Fruit fly (Drosophila melanogaster) whole organism, embryonic: ENCODE results near the gene NK7.1.

ENCODE experiments used
- B-H2 ChIP-seq: fragments of 200-800 bp; sonication (Bioruptor generic); optimal IDR thresholded peaks from 2 replicates; lab custom pipeline; 2018; ENCODE audit warnings: missing biosample characterization, mild to moderate bottlenecking, missing genetic modification characterization
- CG10366 ChIP-seq: fragments of 200-800 bp; sonication (Bioruptor generic); IDR thresholded peaks from 2 replicates; pipeline ENCODE4 v1.3.6; 2022; ENCODE audit warnings: missing biosample characterization, missing genetic modification characterization
- CG15269 ChIP-seq: fragments of 200-800 bp; sonication (Bioruptor generic); optimal IDR thresholded peaks from 2 replicates; lab custom pipeline; 2018; ENCODE audit warnings: missing biosample characterization, mild to moderate bottlenecking, missing genetic modification characterization, moderate library complexity
- CG17186 ChIP-seq: fragments of 200-800 bp; sonication (Bioruptor generic); optimal IDR thresholded peaks from 3 replicates; lab custom pipeline; 2017; ENCODE audit warnings: missing biosample characterization, missing genetic modification reagents, missing genetic modification characterization
- CG17359 ChIP-seq: fragments of 200-800 bp; sonication (Bioruptor generic); optimal IDR thresholded peaks from 3 replicates; lab custom pipeline; 2018; ENCODE audit warnings: missing biosample characterization, mild to moderate bottlenecking, missing genetic modification characterization, moderate library complexity
- CG17912 ChIP-seq: fragments of 200-800 bp; sonication (Bioruptor generic); optimal IDR thresholded peaks from 2 replicates; lab custom pipeline; 2018; ENCODE audit warnings: missing biosample characterization, mild to moderate bottlenecking, missing genetic modification characterization
- CG2116 ChIP-seq: fragments of 200-800 bp; sonication (Bioruptor generic); optimal IDR thresholded peaks from 3 replicates; lab custom pipeline; 2018; ENCODE audit warnings: missing biosample characterization, mild to moderate bottlenecking, missing genetic modification characterization
- CG2712 ChIP-seq: fragments of 200-800 bp; optimal IDR thresholded peaks from 3 replicates; lab custom pipeline; 2019; ENCODE audit warnings: missing biosample characterization, mild to moderate bottlenecking, missing genetic modification characterization, moderate library complexity
- CG30020 ChIP-seq: fragments of 200-800 bp; optimal IDR thresholded peaks from 2 replicates; lab custom pipeline; 2019; ENCODE audit warnings: missing biosample characterization, mild to moderate bottlenecking, missing genetic modification characterization, moderate library complexity
- CG30431 ChIP-seq: fragments of 200-800 bp; sonication (Bioruptor generic); optimal IDR thresholded peaks from 2 replicates; lab custom pipeline; 2017; ENCODE audit warnings: missing biosample characterization, missing genetic modification characterization
- CG31365 ChIP-seq: fragments of 200-800 bp; sonication (Bioruptor generic); optimal IDR thresholded peaks from 2 replicates; lab custom pipeline; 2018; ENCODE audit warnings: missing biosample characterization, mild to moderate bottlenecking, missing genetic modification characterization
- CG34224 ChIP-seq: fragments of 200-800 bp; sonication (Bioruptor generic); IDR thresholded peaks from 3 replicates; pipeline ENCODE4 v1.3.6; 2022; ENCODE audit warnings: missing biosample characterization, missing genetic modification characterization; ENCODE audit not compliant: partially characterized antibody
- CG6689 ChIP-seq: fragments of 200-800 bp; sonication (Bioruptor generic); IDR thresholded peaks from 2 replicates; pipeline ENCODE4 v1.3.6; 2022; ENCODE audit warnings: missing biosample characterization, missing genetic modification characterization
- CG7839 ChIP-seq: fragments of 200-800 bp; sonication (Bioruptor generic); optimal IDR thresholded peaks from 3 replicates; lab custom pipeline; 2018; ENCODE audit warnings: missing biosample characterization, mild to moderate bottlenecking, missing genetic modification characterization, moderate library complexity
- Chrac-16 ChIP-seq: fragments of 200-800 bp; sonication (Bioruptor generic); optimal IDR thresholded peaks from 3 replicates; lab custom pipeline; 2016; ENCODE audit warnings: missing biosample characterization, missing genetic modification characterization
- Dbx ChIP-seq: fragments of 200-800 bp; sonication (Bioruptor generic); IDR thresholded peaks from 3 replicates; pipeline ENCODE4 v1.3.6; 2022; ENCODE audit warnings: missing biosample characterization, missing genetic modification characterization
- Dek ChIP-seq: fragments of 200-800 bp; sonication (Bioruptor generic); optimal IDR thresholded peaks from 3 replicates; lab custom pipeline; 2019; ENCODE audit warnings: missing biosample characterization, mild to moderate bottlenecking, missing genetic modification characterization, moderate library complexity
- Doc3 ChIP-seq: fragments of 200-800 bp; sonication (Bioruptor generic); IDR thresholded peaks from 3 replicates; pipeline ENCODE4 v1.3.6; 2022; ENCODE audit warnings: missing biosample characterization, missing genetic modification characterization; ENCODE audit not compliant: partially characterized antibody
- Gsc ChIP-seq: fragments of 200-800 bp; sonication (Bioruptor generic); IDR thresholded peaks from 2 replicates; pipeline ENCODE4 v1.3.6; 2022; ENCODE audit warnings: missing biosample characterization, missing genetic modification characterization
- Hr51 ChIP-seq, 2 experiments: fragments of 200-800 bp; sonication (Bioruptor generic); optimal IDR thresholded peaks; 2 replicates in 1 of 2; 3 replicates in 1 of 2; lab custom pipeline; 2016 to 2018; ENCODE audit warnings: missing biosample characterization in 2 of 2, missing genetic modification characterization in 2 of 2, mild to moderate bottlenecking in 1 of 2, moderate library complexity in 1 of 2
- Mes4 ChIP-seq: fragments of 200-800 bp; sonication (Bioruptor generic); optimal IDR thresholded peaks from 2 replicates; lab custom pipeline; 2016; ENCODE audit warnings: missing biosample characterization, missing genetic modification characterization
- NC2α ChIP-seq: fragments of 200-800 bp; sonication (Bioruptor generic); optimal IDR thresholded peaks from 2 replicates; lab custom pipeline; 2016; ENCODE audit warnings: missing biosample characterization, missing genetic modification characterization
- Sox102F ChIP-seq: fragments of 200-800 bp; sonication (Bioruptor generic); optimal IDR thresholded peaks from 2 replicates; lab custom pipeline; 2018; ENCODE audit warnings: missing biosample characterization, mild to moderate bottlenecking, missing genetic modification characterization, moderate library complexity
- caup ChIP-seq: fragments of 200-800 bp; sonication (Bioruptor generic); optimal IDR thresholded peaks from 3 replicates; lab custom pipeline; 2017; ENCODE audit warnings: missing biosample characterization, mild to moderate bottlenecking, missing genetic modification characterization, moderate library complexity; ENCODE audit not compliant: severe bottlenecking
- dan ChIP-seq: fragments of 200-800 bp; sonication (Bioruptor generic); IDR thresholded peaks from 2 replicates; pipeline ENCODE4 v1.3.6; 2022; ENCODE audit warnings: missing biosample characterization, missing genetic modification characterization
- dmrt11E ChIP-seq: fragments of 200-800 bp; sonication (Bioruptor generic); optimal IDR thresholded peaks from 3 replicates; lab custom pipeline; 2018; ENCODE audit warnings: missing biosample characterization, mild to moderate bottlenecking, missing genetic modification characterization, moderate library complexity
- exex ChIP-seq: fragments of 200-800 bp; sonication (Bioruptor generic); optimal IDR thresholded peaks from 4 replicates; lab custom pipeline; 2018; ENCODE audit warnings: missing biosample characterization, mild to moderate bottlenecking, missing genetic modification characterization, moderate library complexity
- ham ChIP-seq: fragments of 200-800 bp; sonication (Bioruptor generic); IDR thresholded peaks from 2 replicates; pipeline ENCODE4 v1.3.6; 2022; ENCODE audit warnings: missing biosample characterization, missing genetic modification characterization
- hkb ChIP-seq, 2 experiments: fragments of 200-800 bp in 1 of 2; fragments of >200 bp in 1 of 2; sonication (Bioruptor generic) in 1 of 2; IDR thresholded peaks in 1 of 2; optimal IDR thresholded peaks in 1 of 2; 2 replicates each; pipeline versions ENCODE4 v1.3.6 to Lab custom; 2017 to 2022; ENCODE audit warnings: missing biosample characterization in 1 of 2, missing genetic modification characterization in 1 of 2
- nau ChIP-seq: fragments of 200-800 bp; sonication (Bioruptor generic); optimal IDR thresholded peaks from 3 replicates; lab custom pipeline; 2017; ENCODE audit warnings: missing biosample characterization, mild to moderate bottlenecking, missing genetic modification characterization, missing genetic modification reagents
- nerfin-1 ChIP-seq: fragments of 200-800 bp; sonication (Bioruptor generic); optimal IDR thresholded peaks from 3 replicates; lab custom pipeline; 2019; ENCODE audit warnings: missing biosample characterization, mild to moderate bottlenecking, missing genetic modification characterization, moderate library complexity
- org-1 ChIP-seq: fragments of 200-800 bp; sonication (Bioruptor generic); optimal IDR thresholded peaks from 2 replicates; lab custom pipeline; 2017; ENCODE audit warnings: missing biosample characterization, missing genetic modification characterization
- phol ChIP-seq: fragments of 200-800 bp; sonication (Bioruptor generic); optimal IDR thresholded peaks from 3 replicates; lab custom pipeline; 2018; ENCODE audit warnings: missing biosample characterization, mild to moderate bottlenecking, missing genetic modification characterization, moderate library complexity
- ro ChIP-seq: fragments of 200-800 bp; sonication (Bioruptor generic); IDR thresholded peaks from 2 replicates; pipeline ENCODE4 v1.3.6; 2022; ENCODE audit warnings: missing biosample characterization, missing genetic modification characterization
- schlank ChIP-seq: fragments of 200-800 bp; sonication (Bioruptor generic); optimal IDR thresholded peaks from 2 replicates; lab custom pipeline; 2018; ENCODE audit warnings: missing biosample characterization, mild to moderate bottlenecking, missing genetic modification characterization
- sqz ChIP-seq: fragments of 200-800 bp; sonication (Bioruptor generic); optimal IDR thresholded peaks from 3 replicates; lab custom pipeline; 2018; ENCODE audit warnings: missing biosample characterization, mild to moderate bottlenecking, missing genetic modification characterization
- ssp ChIP-seq: fragments of 200-800 bp; sonication (Bioruptor generic); IDR thresholded peaks from 2 replicates; pipeline ENCODE4 v1.3.6; 2022; ENCODE audit warnings: missing biosample characterization, missing genetic modification characterization
- stwl ChIP-seq: fragments of 200-800 bp; sonication (Bioruptor generic); optimal IDR thresholded peaks from 3 replicates; lab custom pipeline; 2018; ENCODE audit warnings: missing biosample characterization, mild to moderate bottlenecking, missing genetic modification characterization, moderate library complexity
- tna ChIP-seq: fragments of 200-800 bp; sonication (Bioruptor generic); IDR thresholded peaks from 2 replicates; pipeline ENCODE4 v1.3.6; 2022; ENCODE audit warnings: missing biosample characterization, missing genetic modification characterization; ENCODE audit not compliant: partially characterized antibody
- unpg ChIP-seq: fragments of 200-800 bp; sonication (Bioruptor generic); optimal IDR thresholded peaks from 3 replicates; lab custom pipeline; 2018; ENCODE audit warnings: missing biosample characterization, mild to moderate bottlenecking, missing genetic modification characterization, moderate library complexity
- usp ChIP-seq: fragments of >200 bp; optimal IDR thresholded peaks from 2 replicates; lab custom pipeline; 2017; ENCODE audit warnings: missing biosample characterization, missing genetic modification characterization
- zen ChIP-seq: fragments of 200-800 bp; sonication (Bioruptor generic); optimal IDR thresholded peaks from 3 replicates; lab custom pipeline; 2018; ENCODE audit warnings: missing biosample characterization, mild to moderate bottlenecking, missing genetic modification characterization, moderate library complexity

Gene NK7.1

dm6 chr3R:14327472-14328104 is 45.2 kb downstream of the NK7.1 start, which contains the start of gene spn-B (continued):
- TF ChIP-seq stwl (tag; lab: Kevin White, UChicago) (peak; percentile 19), sqz (GFP tag; lab: Kevin White, UChicago) (peak; percentile 73), tna (GFP tag; lab: Robert Waterston, UW) (no peak), dmrt11E (tag; lab: Kevin White, UChicago) (peak; percentile 77), CG6689 (GFP tag; lab: Robert Waterston, UW) (peak; percentile 67), NC2α (GFP tag; lab: Kevin White, UChicago) (no peak), CG2116 (GFP tag; lab: Kevin White, UChicago) (peak; percentile 43), Dbx (peak; percentile 56; the same call in 2 of the 3 replicates), phol (tag; lab: Kevin White, UChicago) (peak; percentile 81), nerfin-1 (tag; lab: Kevin White, UChicago) (peak; percentile 72), ham (GFP tag; lab: Robert Waterston, UW) (no peak), org-1 (GFP tag; lab: Kevin White, UChicago) (peak; percentile 65), B-H2 (GFP tag; lab: Kevin White, UChicago) (peak; percentile 70), Hr51 (GFP tag; optimal IDR thresholded peaks at IDR 0.05; lab: Kevin White, UChicago) (peak; percentile 71 to 82), CG10366 (GFP tag; lab: Robert Waterston, UW) (peak; percentile 60), usp (GFP tag; lab: Kevin White, UChicago) (no peak), CG17912 (GFP tag; lab: Kevin White, UChicago) (no peak), CG34224 (no peak), Doc3 (GFP tag; lab: Robert Waterston, UW) (0 out of 3 replicates have a peak, but pooled peaks have one; percentile 37), CG17359 (tag; lab: Kevin White, UChicago) (peak; percentile 80), unpg (GFP tag; lab: Kevin White, UChicago) (peak; percentile 84), exex (peak; percentile 40), CG30020 (tag; lab: Kevin White, UChicago) (peak; percentile 10), ssp (peak; percentile 28; the same call in 1 of the 2 replicates), zen (tag; lab: Kevin White, UChicago) (peak; percentile 66), schlank (tag; lab: Kevin White, UChicago) (peak; percentile 12), CG15269 (tag; lab: Kevin White, UChicago) (peak; percentile 74), Sox102F (peak; percentile 84), CG17186 (GFP tag; lab: Kevin White, UChicago) (peak; percentile 9), CG2712 (tag; lab: Kevin White, UChicago) (peak; percentile 82), Gsc (GFP tag; lab: Robert Waterston, UW) (no peak), dan (GFP tag; lab: Robert Waterston, UW) (no peak), CG7839 (tag; lab: Kevin White, UChicago) (peak; percentile 83), Dek (peak; percentile 69), Chrac-16 (GFP tag; lab: Kevin White, UChicago) (peak; percentile 57), caup (GFP tag; lab: Kevin White, UChicago) (peak; percentile 76), nau (GFP tag; lab: Kevin White, UChicago) (no peak), CG30431 (GFP tag; lab: Kevin White, UChicago) (peak; percentile 45), hkb (optimal IDR thresholded peaks at IDR 0.05; lab: Kevin White, UChicago) (no peak), hkb (GFP tag; IDR thresholded peaks at IDR 0.05; lab: Robert Waterston, UW) (peak; percentile 84), ro (no peak), Mes4 (GFP tag; lab: Kevin White, UChicago) (peak; percentile 2), CG31365 (tag; lab: Kevin White, UChicago) (no peak)
